Worm (Caenorhabditis elegans): ENCODE results near the gene vrp-1.

DNA sequence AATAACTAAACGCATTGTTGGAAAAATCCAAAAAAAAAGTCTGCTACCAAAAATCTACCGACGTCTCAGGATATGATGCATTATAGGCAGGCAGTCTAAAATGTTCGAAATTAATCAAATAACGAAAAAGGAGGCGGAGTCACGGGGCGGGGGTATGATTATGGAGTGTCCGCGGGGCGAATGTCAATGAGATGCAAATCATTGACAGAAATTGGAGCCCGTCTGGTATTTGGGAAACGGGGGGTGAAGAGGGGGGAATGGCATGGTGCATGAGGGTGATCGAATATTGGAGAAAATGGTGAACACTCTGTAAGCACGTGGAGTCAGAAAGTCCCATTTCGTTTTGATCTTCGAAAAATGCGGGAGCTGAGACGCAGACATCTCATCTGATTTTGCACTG lies 34.0 kb upstream of the vrp-1 start, which contains the start of gene lad-2:
- TF ChIP-seq W03F9.2 (tag; optimal IDR thresholded peaks at IDR 0.05) (no peak), him-1 (tag; optimal IDR thresholded peaks at IDR 0.05) (no peak)
